Worm (Caenorhabditis elegans): ENCODE results near the gene clp-10.

clp-10 gene

ce11 chrIII:72078-72477, 34.1 kb upstream of the clp-10 start:
- TF ChIP-seq flh-1 (GFP tag; optimal IDR thresholded peaks at IDR 0.05) (no peak), mab-5 (tag; optimal IDR thresholded peaks at IDR 0.05) (no peak), lin-32 (GFP tag; optimal IDR thresholded peaks at IDR 0.05) (no peak), elt-1 (tag; optimal IDR thresholded peaks at IDR 0.05; ENCODE audit: borderline replicate concordance, insufficient read depth) (no peak), sptf-1 (tag; optimal IDR thresholded peaks at IDR 0.05) (no peak), nhr-2 (tag; optimal IDR thresholded peaks at IDR 0.05) (no peak), elt-3 (tag; optimal IDR thresholded peaks at IDR 0.05) (no peak)

DNA sequence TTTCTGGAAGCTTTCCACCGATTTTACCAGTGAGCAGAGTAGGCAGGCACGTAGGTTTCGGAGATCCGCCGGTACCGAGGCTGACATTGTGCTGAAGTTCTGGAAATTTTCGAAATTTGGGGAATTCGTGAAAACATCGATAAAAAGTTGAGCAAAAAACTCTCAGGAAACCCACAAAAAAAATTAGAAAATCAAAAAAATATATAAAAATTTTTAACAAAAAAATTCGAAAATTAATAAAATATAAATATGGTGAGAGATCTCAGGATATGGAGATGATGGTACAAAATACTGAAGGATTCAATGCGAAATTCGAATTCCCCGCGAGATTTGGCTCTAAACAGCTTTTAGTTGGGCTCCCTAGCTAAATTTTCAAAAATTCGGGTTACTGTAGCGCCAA, 31.6 kb upstream of the clp-10 start, which contains the start of gene spt-4:
Gene spt-4, minus strand, starts transcription at position 101 of the 400 bp plus-strand sequence.
- no peak for TF ChIP-seq ztf-11 (tag; optimal IDR thresholded peaks at IDR 0.05)
- TF ChIP-seq ceh-43 (GFP tag; optimal IDR thresholded peaks at IDR 0.05), result no peak
- TF ChIP-seq nhr-2 (tag; optimal IDR thresholded peaks at IDR 0.05), result no peak
- no peak for TF ChIP-seq nhr-28 (tag; optimal IDR thresholded peaks at IDR 0.05)

DNA sequence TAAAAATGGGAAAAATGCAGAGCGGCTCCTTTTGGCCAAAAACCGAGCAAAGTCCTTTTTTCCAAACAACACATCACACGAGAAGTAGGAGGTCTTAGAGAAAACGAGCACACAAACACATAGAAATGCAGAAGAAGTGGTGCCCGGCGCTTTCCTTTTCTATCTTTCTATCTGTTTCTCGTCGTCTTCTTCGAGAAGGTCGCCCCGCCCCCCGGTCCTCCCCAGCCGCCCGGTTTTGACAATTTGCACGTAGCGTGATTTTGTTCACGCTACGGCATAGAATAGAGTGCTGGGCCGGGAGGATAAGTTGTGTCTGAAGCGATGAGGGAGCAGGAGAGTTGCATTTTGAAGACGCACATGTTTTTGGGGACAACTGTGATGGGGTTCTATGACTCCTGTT, 29.0 kb upstream of the clp-10 start:
- no peak for TF ChIP-seq nhr-2 (tag; optimal IDR thresholded peaks at IDR 0.05)
- TF ChIP-seq sptf-1 (tag; optimal IDR thresholded peaks at IDR 0.05), result peak; percentile 53
- peak; percentile 75 for TF ChIP-seq unc-120 (tag; optimal IDR thresholded peaks at IDR 0.05; ENCODE audit: poor library complexity, severe bottlenecking)
- peak; percentile 6 for TF ChIP-seq ces-1 (GFP tag; optimal IDR thresholded peaks at IDR 0.05)
- TF ChIP-seq zip-8 (tag; optimal IDR thresholded peaks at IDR 0.05), result no peak
- no peak for TF ChIP-seq bed-3 (GFP tag; optimal IDR thresholded peaks at IDR 0.05)
- TF ChIP-seq sem-2 (GFP tag; optimal IDR thresholded peaks at IDR 0.05), result no peak
- no peak for TF ChIP-seq unc-39 (tag; optimal IDR thresholded peaks at IDR 0.05)
- TF ChIP-seq unc-62 (GFP tag; optimal IDR thresholded peaks at IDR 0.05), result peak; percentile 46
- no peak for TF ChIP-seq nhr-28 (tag; optimal IDR thresholded peaks at IDR 0.05)
- TF ChIP-seq M03D4.4 (tag; optimal IDR thresholded peaks at IDR 0.05), result no peak
- TF ChIP-seq blmp-1 (tag; optimal IDR thresholded peaks at IDR 0.05), result no peak
- TF ChIP-seq nhr-237 (tag; optimal IDR thresholded peaks at IDR 0.05), result no peak
- no peak for TF ChIP-seq ham-2 (GFP tag; optimal IDR thresholded peaks at IDR 0.05)
- no peak for TF ChIP-seq ceh-43 (GFP tag; optimal IDR thresholded peaks at IDR 0.05)
- no peak for TF ChIP-seq snpc-4 (tag; optimal IDR thresholded peaks at IDR 0.05)
- no peak for TF ChIP-seq elt-3 (tag; optimal IDR thresholded peaks at IDR 0.05)
- TF ChIP-seq tbx-8 (GFP tag; optimal IDR thresholded peaks at IDR 0.05), result no peak
- no peak for TF ChIP-seq cnd-1 (tag; optimal IDR thresholded peaks at IDR 0.05)
- TF ChIP-seq flh-1 (GFP tag; optimal IDR thresholded peaks at IDR 0.05), result no peak
- no peak for TF ChIP-seq ztf-11 (tag; optimal IDR thresholded peaks at IDR 0.05)
- no peak for TF ChIP-seq nhr-76 (tag; optimal IDR thresholded peaks at IDR 0.05)
- no peak for TF ChIP-seq mep-1 (tag; optimal IDR thresholded peaks at IDR 0.05)
- no peak for TF ChIP-seq elt-1 (tag; optimal IDR thresholded peaks at IDR 0.05; ENCODE audit: borderline replicate concordance, insufficient read depth)
- TF ChIP-seq mab-5 (tag; optimal IDR thresholded peaks at IDR 0.05), result no peak
- no peak for TF ChIP-seq mls-2 (tag; optimal IDR thresholded peaks at IDR 0.05)
- TF ChIP-seq pha-4 (tag; optimal IDR thresholded peaks at IDR 0.05), result no peak
- TF ChIP-seq nhr-12 (tag; optimal IDR thresholded peaks at IDR 0.05), result no peak
- no peak for TF ChIP-seq lsy-2 (tag; optimal IDR thresholded peaks at IDR 0.05)
- no peak for TF ChIP-seq lin-32 (GFP tag; optimal IDR thresholded peaks at IDR 0.05)
- TF ChIP-seq hlh-1 (tag; optimal IDR thresholded peaks at IDR 0.05), result peak; percentile 67
- no peak for TF ChIP-seq lin-13 (tag; optimal IDR thresholded peaks at IDR 0.05)
- no peak for TF ChIP-seq ceh-39 (tag; optimal IDR thresholded peaks at IDR 0.05)
- no peak for TF ChIP-seq drap-1 (GFP tag; optimal IDR thresholded peaks at IDR 0.05)

DNA sequence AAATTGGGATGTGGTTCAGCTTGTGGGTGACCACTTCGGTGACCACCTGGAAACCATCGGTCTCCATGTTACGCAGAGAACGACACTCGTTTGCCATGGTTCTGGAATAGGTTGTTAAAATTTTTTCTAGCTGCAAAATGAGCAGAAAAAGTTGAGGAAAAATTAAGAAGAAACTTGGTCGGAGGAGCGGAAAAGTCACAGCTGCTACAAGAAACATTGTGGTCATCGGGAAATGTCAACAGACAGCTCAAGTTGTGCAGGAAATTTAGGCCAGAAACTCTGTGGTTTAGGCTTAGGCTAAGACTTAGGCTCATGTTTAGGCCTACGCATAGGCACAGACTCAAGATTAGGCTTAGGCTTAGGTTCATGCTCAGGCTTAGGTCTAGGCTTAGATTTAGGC, 28.1 kb upstream of the clp-10 start, which contains the start of gene pck-1:
Gene pck-1, minus strand, starts transcription at position 101 of the 400 bp plus-strand sequence.
- TF ChIP-seq flh-1 (GFP tag; optimal IDR thresholded peaks at IDR 0.05), result no peak
- no peak for TF ChIP-seq tbx-8 (GFP tag; optimal IDR thresholded peaks at IDR 0.05)
- TF ChIP-seq nhr-12 (tag; optimal IDR thresholded peaks at IDR 0.05), result no peak
- TF ChIP-seq cnd-1 (tag; optimal IDR thresholded peaks at IDR 0.05), result no peak
- TF ChIP-seq nhr-237 (tag; optimal IDR thresholded peaks at IDR 0.05), result no peak
- no peak for TF ChIP-seq unc-120 (tag; optimal IDR thresholded peaks at IDR 0.05; ENCODE audit: poor library complexity, severe bottlenecking)
- TF ChIP-seq drap-1 (GFP tag; optimal IDR thresholded peaks at IDR 0.05), result no peak
- TF ChIP-seq lin-13 (tag; optimal IDR thresholded peaks at IDR 0.05), result no peak
